Fruit fly (Drosophila melanogaster): ENCODE results near the gene Cp15.
A peak's percentile ranks its signal among the peaks of the same experiment; 100 is the strongest.

Gene Cp15

dm6 chr3L:8749676-8750654 is 21.7 kb downstream of the Cp15 start, which contains the start of gene CG13306 (continued):
- TF ChIP-seq croc (GFP tag; conservative IDR thresholded peaks at IDR 0.05) = no peak
- TF ChIP-seq exex (tag; optimal IDR thresholded peaks at IDR 0.05) = no peak
- no peak for TF ChIP-seq CG3838 (GFP tag; optimal IDR thresholded peaks at IDR 0.05)
- TF ChIP-seq CG17802 (tag; optimal IDR thresholded peaks at IDR 0.05) = no peak
- TF ChIP-seq CG12104 (GFP tag; optimal IDR thresholded peaks at IDR 0.05) = no peak
- no peak for TF ChIP-seq ac (GFP tag; optimal IDR thresholded peaks at IDR 0.05)
- TF ChIP-seq Sox100B (GFP tag; optimal IDR thresholded peaks at IDR 0.05) = no peak
- no peak for TF ChIP-seq ranshi (GFP tag; IDR thresholded peaks at IDR 0.05)
- no peak for TF ChIP-seq eve (GFP tag; optimal IDR thresholded peaks at IDR 0.05)
- TF ChIP-seq CTCF (GFP tag; optimal IDR thresholded peaks at IDR 0.05) = no peak
- TF ChIP-seq CG9932 (GFP tag; IDR thresholded peaks at IDR 0.05) = no peak
- TF ChIP-seq Fer3 (tag; optimal IDR thresholded peaks at IDR 0.05) = no peak
- no peak for TF ChIP-seq CG17568 (GFP tag; optimal IDR thresholded peaks at IDR 0.05)
- no peak for TF ChIP-seq CG10431 (GFP tag; optimal IDR thresholded peaks at IDR 0.05)
- no peak for TF ChIP-seq CG1024 (GFP tag; IDR thresholded peaks at IDR 0.05)
- TF ChIP-seq row (GFP tag; IDR thresholded peaks at IDR 0.05) = peak; percentile 56
- no peak for TF ChIP-seq Sox102F (GFP tag; optimal IDR thresholded peaks at IDR 0.05)
- TF ChIP-seq corto (GFP tag; optimal IDR thresholded peaks at IDR 0.05) = no peak
- TF ChIP-seq sd (tag; optimal IDR thresholded peaks at IDR 0.05) = peak; percentile 65
- no peak for TF ChIP-seq CG17328 (GFP tag; IDR thresholded peaks at IDR 0.05)
- TF ChIP-seq CG3163 (GFP tag; optimal IDR thresholded peaks at IDR 0.05) = no peak
- TF ChIP-seq Dek (tag; optimal IDR thresholded peaks at IDR 0.05) = no peak
- peak; percentile 18 for TF ChIP-seq run (tag; optimal IDR thresholded peaks at IDR 0.05)
- TF ChIP-seq Ets65A (GFP tag) = no peak
- no peak for TF ChIP-seq E2f1 (GFP tag; IDR thresholded peaks at IDR 0.05)
- no peak for TF ChIP-seq CG4820 (GFP tag; optimal IDR thresholded peaks at IDR 0.05)
- no peak for TF ChIP-seq CG15479 (GFP tag; optimal IDR thresholded peaks at IDR 0.05)
- no peak for TF ChIP-seq CG8281 (tag; optimal IDR thresholded peaks at IDR 0.05)
- no peak for TF ChIP-seq CG1603 (tag; optimal IDR thresholded peaks at IDR 0.05)
- no peak for TF ChIP-seq btn (GFP tag; optimal IDR thresholded peaks at IDR 0.05)
- no peak for TF ChIP-seq CG33213 (GFP tag; optimal IDR thresholded peaks at IDR 0.05)
- TF ChIP-seq rib (GFP tag; IDR thresholded peaks at IDR 0.05) = no peak
- no peak for TF ChIP-seq bbx (GFP tag; IDR thresholded peaks at IDR 0.05; ENCODE audit: partially characterized antibody)
- TF ChIP-seq CG1792 (GFP tag; optimal IDR thresholded peaks at IDR 0.05) = no peak
- no peak for TF ChIP-seq Bdp1 (GFP tag; optimal IDR thresholded peaks at IDR 0.05)
- no peak for TF ChIP-seq ATbp (GFP tag; optimal IDR thresholded peaks at IDR 0.05)
- no peak for TF ChIP-seq CG11695 (GFP tag; IDR thresholded peaks at IDR 0.05)
- TF ChIP-seq B-H1 (GFP tag; IDR thresholded peaks at IDR 0.05) = no peak
- no peak for TF ChIP-seq ab (GFP tag; optimal IDR thresholded peaks at IDR 0.05)
- TF ChIP-seq CG10959 (GFP tag; IDR thresholded peaks at IDR 0.05) = no peak
- no peak for TF ChIP-seq bigmax (GFP tag; optimal IDR thresholded peaks at IDR 0.05)
- TF ChIP-seq HLHmδ (GFP tag; optimal IDR thresholded peaks at IDR 0.05) = no peak
- no peak for TF ChIP-seq CG6175 (GFP tag; IDR thresholded peaks at IDR 0.05)
- no peak for TF ChIP-seq Max (GFP tag; optimal IDR thresholded peaks at IDR 0.05)
- no peak for TF ChIP-seq CG9437 (GFP tag; optimal IDR thresholded peaks at IDR 0.05)
- TF ChIP-seq ttk (GFP tag; IDR thresholded peaks at IDR 0.05) = no peak
- TF ChIP-seq slp2 (GFP tag; optimal IDR thresholded peaks at IDR 0.05) = no peak
- TF ChIP-seq seq (GFP tag; IDR thresholded peaks at IDR 0.05) = no peak
- TF ChIP-seq chinmo (GFP tag; IDR thresholded peaks at IDR 0.05; ENCODE audit: partially characterized antibody) = 0 out of 4 replicates have a peak, but pooled peaks have one; percentile 43
- TF ChIP-seq fru (optimal IDR thresholded peaks at IDR 0.05) = no peak
- no peak for TF ChIP-seq Oli (tag; optimal IDR thresholded peaks at IDR 0.05)

All from whole organism, embryonic.